Fruit fly (Drosophila melanogaster) S2 (cell line): Measurements from ENCODE around the gene CG10064.

Source experiments
- CG8478 ChIP-seq: fragments of >200 bp; optimal IDR thresholded peaks from 2 replicates; lab custom pipeline; 2018
- CTCF ChIP-seq, 2 experiments: fragments of >200 bp; optimal IDR thresholded peaks; 2 replicates each; lab custom pipeline; 2018

CG10064 gene

DNA sequence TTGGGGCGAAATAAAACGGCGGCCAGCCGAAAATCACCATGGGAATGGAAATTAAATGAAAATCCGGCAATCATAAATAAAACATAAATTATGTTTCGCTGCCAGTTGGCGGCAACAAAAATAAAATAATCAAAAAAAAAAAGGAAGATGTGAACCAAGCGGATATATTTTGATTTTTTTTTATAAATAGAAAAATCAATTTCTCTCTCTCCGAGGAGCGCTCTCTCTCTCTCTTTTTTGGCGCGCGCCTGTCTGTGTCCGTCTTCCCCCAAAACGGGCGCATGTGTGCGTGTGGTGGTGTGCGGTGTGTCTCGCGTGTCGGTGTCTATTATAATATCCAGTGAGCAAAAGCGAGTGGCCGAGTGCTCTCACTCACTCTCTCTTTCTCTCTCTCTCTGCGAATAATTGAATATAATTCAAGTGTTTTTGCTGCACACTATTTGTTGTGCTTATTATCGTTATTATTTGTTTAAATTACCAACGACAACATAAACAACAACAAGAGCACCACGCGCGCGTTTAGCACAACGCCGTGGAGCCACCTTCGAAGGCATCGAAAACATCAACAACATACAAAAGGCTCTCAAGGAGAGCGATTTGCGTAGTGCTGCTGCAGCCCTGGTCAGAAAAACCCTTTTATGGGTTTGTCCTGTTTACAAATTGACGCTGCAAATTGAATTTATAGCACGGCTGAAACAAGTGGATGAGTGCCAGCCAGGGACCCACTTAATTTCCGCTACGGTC, 24.3 kb downstream of the CG10064 start:
- no peak for TF ChIP-seq CG8478 (lab: Kevin White, UChicago)

DNA sequence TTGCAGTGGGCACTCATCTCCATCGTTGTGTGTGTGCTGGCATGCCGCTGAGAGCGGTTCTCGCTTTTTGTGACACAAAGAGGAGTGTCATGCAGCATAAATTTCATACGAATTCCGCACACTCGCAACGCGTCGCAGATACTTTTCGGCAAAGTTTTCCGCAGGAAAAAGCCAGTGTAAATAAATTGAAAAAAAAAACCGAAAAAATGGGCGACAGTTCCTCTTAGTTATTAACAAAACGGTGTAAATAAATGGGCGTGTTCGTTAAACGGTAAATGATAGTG, 24.9 kb downstream of the CG10064 start, which contains the start of gene tow:
Gene tow, plus strand, starts transcription at position 26 of the 284 bp plus-strand sequence.
- TF ChIP-seq CG8478 (lab: Kevin White, UChicago): no peak
- TF ChIP-seq CTCF (optimal IDR thresholded peaks at IDR 0.05; lab: Kevin White, UChicago): no peak

DNA sequence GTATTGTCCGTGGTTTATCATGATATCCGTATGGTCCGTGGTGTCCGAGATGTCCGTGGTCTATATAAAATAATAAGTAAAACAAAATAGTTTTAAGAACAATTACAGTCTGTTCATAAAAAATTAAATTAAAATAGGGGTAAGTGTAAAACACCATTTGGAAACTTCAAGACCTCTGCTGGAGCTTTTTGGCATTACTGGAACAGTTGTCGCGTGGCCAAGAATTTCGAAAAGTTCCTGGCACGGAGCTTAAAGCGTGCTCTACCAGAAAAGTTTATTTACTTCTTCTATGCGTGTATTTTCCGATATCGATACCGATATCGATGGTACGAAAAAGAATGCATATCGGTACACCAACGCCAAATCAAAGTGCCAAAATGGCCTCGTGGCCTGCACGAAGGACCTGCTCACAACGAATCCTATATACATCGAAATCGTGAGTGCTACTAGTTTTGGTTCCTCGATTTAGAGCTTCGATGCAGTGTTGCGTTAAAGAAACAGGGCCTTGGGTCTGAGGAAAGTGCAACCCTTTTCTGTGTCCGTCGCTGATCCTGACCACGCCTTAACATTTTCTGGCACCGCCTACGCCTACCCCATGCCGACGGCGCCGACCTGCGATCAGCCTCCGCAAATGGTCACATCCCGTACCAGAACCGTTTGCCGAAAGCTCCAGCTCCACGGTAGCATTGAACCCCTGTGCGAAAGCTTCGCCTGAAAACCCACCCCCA, 25.4 kb downstream of the CG10064 start:
- TF ChIP-seq CG8478 (lab: Kevin White, UChicago) (no peak), CTCF (optimal IDR thresholded peaks at IDR 0.05; lab: Kevin White, UChicago) (peak in 1 of 2 experiments; percentile 31)

DNA sequence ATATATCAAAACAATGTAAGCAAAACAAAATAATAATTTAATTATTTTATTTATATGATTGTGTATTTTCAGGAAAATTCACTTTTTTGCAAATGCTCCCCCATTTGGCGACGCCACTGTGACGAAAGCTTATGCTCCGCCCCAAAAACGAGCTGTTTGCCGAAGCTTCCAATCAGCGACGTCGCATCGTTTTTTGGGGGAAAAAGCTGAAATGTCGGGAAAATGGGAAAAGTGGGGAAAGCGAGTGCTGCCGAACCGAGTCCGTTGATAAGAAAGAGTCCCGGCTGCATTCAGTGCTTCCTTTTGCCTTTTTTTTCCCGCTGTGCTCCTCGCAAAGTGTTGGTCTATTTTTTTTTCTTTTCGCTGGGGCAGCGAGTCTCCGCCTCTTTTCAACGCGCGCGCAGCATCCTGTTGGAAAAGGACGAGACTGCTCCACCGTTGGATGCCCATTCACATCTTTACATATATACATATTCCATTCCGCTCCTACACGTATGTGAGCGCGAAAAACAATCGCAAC, 32.8 kb downstream of the CG10064 start:
- no peak for TF ChIP-seq CG8478 (lab: Kevin White, UChicago)
- TF ChIP-seq CTCF (optimal IDR thresholded peaks at IDR 0.05; lab: Kevin White, UChicago): no peak

DNA sequence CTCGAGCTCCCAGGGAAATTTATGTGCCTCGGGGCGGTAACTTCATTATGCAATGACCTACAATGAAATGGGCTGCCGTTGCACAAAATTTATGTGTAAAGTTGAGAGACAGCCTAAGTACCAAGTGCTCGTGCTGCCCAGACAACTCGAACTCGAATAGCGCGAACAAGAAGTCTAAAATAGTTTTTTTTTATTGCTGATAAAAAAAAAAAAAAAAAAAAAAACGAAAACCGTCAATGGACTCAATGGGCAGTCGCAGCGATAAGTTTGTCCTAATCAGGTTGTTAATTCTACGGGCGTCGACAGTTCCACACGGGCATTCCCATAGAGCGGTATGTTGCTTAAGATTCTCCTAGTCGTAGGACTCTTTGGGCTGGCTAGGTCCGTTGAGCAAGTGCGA, 35.1 kb downstream of the CG10064 start, which contains the start of gene CG14820:
Gene CG14820, plus strand, starts transcription at position 301 of the 400 bp plus-strand sequence.
- no peak for TF ChIP-seq CTCF (optimal IDR thresholded peaks at IDR 0.05; lab: Kevin White, UChicago)
- no peak for TF ChIP-seq CG8478 (lab: Kevin White, UChicago)

DNA sequence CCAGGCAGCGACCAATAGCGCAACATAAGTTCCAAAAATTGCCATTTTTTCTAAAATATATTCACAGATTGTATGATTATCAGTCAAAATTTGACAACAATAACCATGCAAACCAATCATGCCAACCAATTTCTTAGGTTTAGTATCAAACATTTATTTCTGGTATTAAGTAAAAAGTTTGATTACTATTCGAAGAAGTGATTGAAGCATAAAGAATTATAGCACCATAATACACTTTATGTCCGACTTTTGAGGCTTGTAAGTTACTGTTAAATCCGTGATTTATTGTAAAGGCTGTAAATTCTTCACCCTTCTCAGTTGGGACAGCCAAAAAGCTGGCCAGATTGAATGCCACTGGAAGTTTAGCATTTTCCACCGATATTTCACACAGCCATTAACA, 35.8 kb downstream of the CG10064 start, which contains the start of gene CG45413:
Gene CG45413, minus strand, starts transcription at position 101 of the 400 bp plus-strand sequence.
- no peak for TF ChIP-seq CTCF (optimal IDR thresholded peaks at IDR 0.05; lab: Kevin White, UChicago)
- no peak for TF ChIP-seq CG8478 (lab: Kevin White, UChicago)

DNA sequence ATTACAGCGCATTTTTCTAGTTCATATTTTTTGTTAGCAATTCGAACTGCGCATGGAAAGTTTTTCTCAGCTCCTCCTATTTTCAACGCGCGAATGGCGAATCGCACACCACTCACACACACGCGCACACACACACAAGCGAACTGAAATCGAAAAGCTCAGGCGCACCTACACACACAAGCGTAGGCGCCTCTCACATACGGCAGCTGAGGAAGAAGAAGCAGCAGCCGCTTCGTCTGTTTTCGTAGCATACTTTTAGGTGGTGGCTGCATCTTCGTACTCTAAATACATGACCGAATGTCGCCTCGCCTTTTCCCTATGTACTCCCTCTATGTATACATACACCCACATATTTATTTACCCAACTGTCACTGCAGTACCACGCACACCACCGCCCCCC, 41.9 kb downstream of the CG10064 start:
- no peak for TF ChIP-seq CG8478 (lab: Kevin White, UChicago)
- peak in 1 of 2 experiments; percentile 28 for TF ChIP-seq CTCF (optimal IDR thresholded peaks at IDR 0.05; lab: Kevin White, UChicago)

DNA sequence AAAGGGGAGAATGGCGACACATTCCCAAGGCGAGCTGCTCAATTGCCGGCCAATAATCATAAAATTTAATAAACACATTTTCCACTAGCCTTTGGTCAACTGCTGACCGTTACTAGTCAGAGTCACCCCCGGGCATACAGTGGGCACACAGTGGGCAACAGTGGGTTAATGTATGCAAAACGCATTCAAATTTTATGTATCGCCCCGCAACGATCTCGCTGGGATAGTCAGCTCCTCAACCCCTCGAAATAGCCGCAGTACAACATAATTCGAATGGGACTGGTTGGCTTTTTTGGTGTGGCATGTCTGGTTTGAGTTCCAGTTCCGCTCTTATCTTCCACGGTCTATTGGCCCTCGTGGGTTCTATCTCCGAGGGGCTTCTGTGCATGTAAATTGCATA, 48.5 kb downstream of the CG10064 start:
- TF ChIP-seq CTCF (optimal IDR thresholded peaks at IDR 0.05; lab: Kevin White, UChicago) (no peak), CG8478 (lab: Kevin White, UChicago) (no peak)
